Worm (Caenorhabditis elegans): ENCODE results near the gene F09F7.5.

The F09F7.5 gene

DNA sequence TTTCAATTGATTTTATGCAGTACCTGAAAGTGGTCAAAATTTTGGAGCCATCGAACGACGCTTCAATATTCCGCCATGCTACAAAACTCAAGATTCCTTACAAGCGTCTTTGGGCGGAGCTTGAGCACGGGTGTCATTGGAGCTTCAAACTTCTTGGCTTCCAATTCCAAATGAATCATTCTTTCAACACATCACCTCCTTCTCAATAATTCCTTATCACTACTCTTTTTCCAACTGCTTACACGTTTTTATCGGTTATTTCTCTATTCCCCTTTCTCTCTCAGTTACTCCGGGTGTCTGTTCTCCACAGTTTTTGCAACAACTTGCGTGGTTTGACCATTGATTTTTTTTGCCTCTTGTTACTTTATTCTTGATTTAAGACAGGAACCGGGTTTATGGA, at the start of gene F09F7.5:
TSS of gene F09F7.5 (plus strand) at position 258 of the 400 bp plus-strand sequence.
- no peak for TF ChIP-seq cog-1 (tag; optimal IDR thresholded peaks at IDR 0.05)
- TF ChIP-seq T22C8.4 (GFP tag; IDR thresholded peaks at IDR 0.05) = no peak
- TF ChIP-seq tab-1 (GFP tag; IDR thresholded peaks at IDR 0.05) = no peak

ce11 chrIII:5498973-5499372, 47.8 kb upstream of the F09F7.5 start, which contains the start of gene R02F2.9:
Gene R02F2.9, plus strand, starts transcription at chrIII:5499190.
- TF ChIP-seq flt-1 (GFP tag; IDR thresholded peaks at IDR 0.05) (0 out of 2 replicates have a peak, but pooled peaks have one; percentile 36), ztf-23 (GFP tag; IDR thresholded peaks at IDR 0.05) (no peak)

DNA sequence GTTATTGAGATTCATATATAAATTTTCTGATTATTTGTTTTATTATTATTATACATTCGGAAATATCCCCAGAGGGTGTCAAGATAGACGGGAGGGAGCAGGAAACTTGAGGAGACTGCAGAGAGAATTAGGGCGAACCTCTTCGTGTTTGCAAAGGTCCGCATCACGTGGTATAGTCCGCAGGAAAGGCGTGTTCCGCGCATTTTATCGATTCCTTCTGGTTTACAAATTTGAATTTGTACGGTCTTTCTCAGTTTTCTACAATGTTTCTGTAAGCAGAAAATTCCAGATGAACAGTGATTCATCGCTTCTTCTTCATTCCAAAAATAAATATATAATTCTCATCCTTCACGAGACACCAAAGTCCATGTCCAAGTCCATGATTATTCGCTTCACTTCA, 46.8 kb upstream of the F09F7.5 start:
- TF ChIP-seq flt-1 (GFP tag; IDR thresholded peaks at IDR 0.05) = no peak
- TF ChIP-seq ztf-23 (GFP tag; IDR thresholded peaks at IDR 0.05) = no peak
- TF ChIP-seq T22C8.4 (GFP tag; IDR thresholded peaks at IDR 0.05) = no peak; the same call in 1 of the 2 replicates
- no peak for TF ChIP-seq klf-2 (GFP tag; conservative IDR thresholded peaks at IDR 0.05)
- no peak for TF ChIP-seq ztf-29 (GFP tag; IDR thresholded peaks at IDR 0.05)
- TF ChIP-seq cog-1 (tag; optimal IDR thresholded peaks at IDR 0.05) = no peak
- TF ChIP-seq med-1 (GFP tag; optimal IDR thresholded peaks at IDR 0.05; ENCODE audit: insufficient read depth) = no peak
- no peak for TF ChIP-seq tab-1 (GFP tag; IDR thresholded peaks at IDR 0.05)
- no peak for TF ChIP-seq ref-1 (GFP tag; conservative IDR thresholded peaks at IDR 0.05)

- no peak for TF ChIP-seq ztf-29 (GFP tag; IDR thresholded peaks at IDR 0.05)
- no peak for TF ChIP-seq med-1 (GFP tag; optimal IDR thresholded peaks at IDR 0.05; ENCODE audit: insufficient read depth)
- no peak for TF ChIP-seq klf-2 (GFP tag; conservative IDR thresholded peaks at IDR 0.05)
- no peak for TF ChIP-seq T22C8.4 (GFP tag; IDR thresholded peaks at IDR 0.05)
- no peak for TF ChIP-seq flt-1 (GFP tag; IDR thresholded peaks at IDR 0.05)
- TF ChIP-seq tab-1 (GFP tag; IDR thresholded peaks at IDR 0.05) = no peak
- TF ChIP-seq ref-1 (GFP tag; conservative IDR thresholded peaks at IDR 0.05) = no peak
- no peak for TF ChIP-seq cog-1 (tag; optimal IDR thresholded peaks at IDR 0.05)
- TF ChIP-seq ztf-23 (GFP tag; IDR thresholded peaks at IDR 0.05) = no peak
Observed at ce11 chrIII:5500732-5501131, 46.1 kb upstream of the F09F7.5 start.

DNA sequence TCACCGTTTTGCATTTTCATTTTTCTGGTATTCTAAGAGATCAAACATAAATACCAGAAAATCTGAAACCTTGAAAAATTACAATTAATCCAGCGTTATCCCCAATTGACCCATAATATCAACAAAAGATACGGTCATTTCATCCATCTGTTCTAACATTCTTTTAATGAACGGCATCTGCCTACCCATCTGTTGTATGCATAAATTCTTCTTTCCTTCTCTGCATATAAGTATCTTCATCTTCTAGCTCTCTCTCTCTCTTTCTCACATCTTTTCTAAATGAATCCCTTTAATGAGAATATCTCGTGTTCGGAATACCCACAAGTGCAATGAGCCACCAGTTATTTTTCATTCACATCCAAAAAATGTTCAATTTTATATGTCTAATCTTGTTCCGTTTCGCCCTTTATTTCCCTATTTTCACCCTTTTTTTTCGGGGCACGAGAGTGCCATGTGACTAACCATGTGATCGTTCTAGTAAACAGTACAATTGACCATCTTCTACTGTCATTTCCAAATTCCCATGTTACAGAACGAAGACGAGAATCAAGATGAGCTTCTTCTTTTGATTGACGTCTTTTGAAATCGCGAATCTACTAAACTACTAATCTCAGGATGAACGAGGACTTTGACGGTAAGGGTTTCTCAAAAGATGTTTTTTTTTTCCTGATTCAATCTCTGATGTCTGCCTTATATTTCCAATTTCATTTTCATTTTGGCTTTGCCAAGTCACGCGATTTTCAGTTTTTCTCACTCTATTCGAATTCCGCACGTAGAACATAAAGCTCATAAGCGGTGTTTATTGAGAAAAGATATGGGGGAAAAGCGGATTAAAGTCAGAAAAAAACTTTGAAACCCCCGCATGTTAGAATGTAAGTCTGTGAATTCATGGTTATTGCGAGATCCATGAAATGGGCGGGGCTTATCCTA, 45.2 kb upstream of the F09F7.5 start, which contains the start of gene R02F2.1:
TSS of gene R02F2.1 (plus strand) at position 528 of the 930 bp plus-strand sequence.
- no peak for TF ChIP-seq ref-1 (GFP tag; conservative IDR thresholded peaks at IDR 0.05)
- no peak for TF ChIP-seq T22C8.4 (GFP tag; IDR thresholded peaks at IDR 0.05)
- no peak for TF ChIP-seq klf-2 (GFP tag; conservative IDR thresholded peaks at IDR 0.05)
- TF ChIP-seq med-1 (GFP tag; optimal IDR thresholded peaks at IDR 0.05; ENCODE audit: insufficient read depth) = no peak
- TF ChIP-seq ztf-23 (GFP tag; IDR thresholded peaks at IDR 0.05) = no peak
- no peak for TF ChIP-seq flt-1 (GFP tag; IDR thresholded peaks at IDR 0.05)
- no peak for TF ChIP-seq cog-1 (tag; optimal IDR thresholded peaks at IDR 0.05)
- TF ChIP-seq tab-1 (GFP tag; IDR thresholded peaks at IDR 0.05) = no peak
- no peak for TF ChIP-seq ztf-29 (GFP tag; IDR thresholded peaks at IDR 0.05)

- TF ChIP-seq ref-1 (GFP tag; conservative IDR thresholded peaks at IDR 0.05) (peak; percentile 43; the same call in 1 of the 2 replicates), klf-2 (GFP tag; conservative IDR thresholded peaks at IDR 0.05) (no peak), flt-1 (GFP tag; IDR thresholded peaks at IDR 0.05) (no peak), tab-1 (GFP tag; IDR thresholded peaks at IDR 0.05) (no peak), cog-1 (tag; optimal IDR thresholded peaks at IDR 0.05) (peak; percentile 56), ztf-29 (GFP tag; IDR thresholded peaks at IDR 0.05) (no peak)
Observed at ce11 chrIII:5502915-5503575, 43.7 kb upstream of the F09F7.5 start.

DNA sequence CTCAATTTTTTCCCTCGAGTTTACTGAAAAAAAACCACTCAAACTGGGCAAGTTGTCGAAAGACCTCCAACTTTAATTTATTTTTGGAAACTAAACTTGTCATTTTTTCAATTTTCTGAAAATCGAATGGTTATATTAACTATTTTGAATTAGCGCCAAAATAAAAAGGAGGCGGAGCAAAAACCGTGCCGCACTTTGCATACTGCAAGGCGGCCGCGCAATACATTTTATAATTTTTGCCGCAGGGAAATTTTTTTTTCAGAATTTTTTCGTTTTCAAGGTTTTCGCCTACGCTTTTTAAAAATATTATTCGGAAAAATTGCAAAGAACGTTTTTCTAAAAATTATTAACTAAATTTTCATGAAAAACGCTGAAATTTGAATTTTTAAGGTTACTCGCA, 43.1 kb upstream of the F09F7.5 start:
- no peak for TF ChIP-seq ztf-29 (GFP tag; IDR thresholded peaks at IDR 0.05)
- TF ChIP-seq klf-2 (GFP tag; conservative IDR thresholded peaks at IDR 0.05) = no peak
- TF ChIP-seq cog-1 (tag; optimal IDR thresholded peaks at IDR 0.05) = no peak
- TF ChIP-seq tab-1 (GFP tag; IDR thresholded peaks at IDR 0.05) = no peak

ce11 chrIII:5504164-5504563, 42.6 kb upstream of the F09F7.5 start:
- TF ChIP-seq med-1 (GFP tag; optimal IDR thresholded peaks at IDR 0.05; ENCODE audit: insufficient read depth) (no peak), ztf-23 (GFP tag; IDR thresholded peaks at IDR 0.05) (no peak), ztf-29 (GFP tag; IDR thresholded peaks at IDR 0.05) (no peak), cog-1 (tag; optimal IDR thresholded peaks at IDR 0.05) (no peak), tab-1 (GFP tag; IDR thresholded peaks at IDR 0.05) (no peak), T22C8.4 (GFP tag; IDR thresholded peaks at IDR 0.05) (no peak), ref-1 (GFP tag; conservative IDR thresholded peaks at IDR 0.05) (no peak), klf-2 (GFP tag; conservative IDR thresholded peaks at IDR 0.05) (no peak), flt-1 (GFP tag; IDR thresholded peaks at IDR 0.05) (0 out of 2 replicates have a peak, but pooled peaks have one; percentile 16)

- TF ChIP-seq flt-1 (GFP tag; IDR thresholded peaks at IDR 0.05) (0 out of 2 replicates have a peak, but pooled peaks have one; percentile 54), klf-2 (GFP tag; conservative IDR thresholded peaks at IDR 0.05) (no peak)
Observed at ce11 chrIII:5504725-5505473, 41.9 kb upstream of the F09F7.5 start.

Measured in whole organism, midembryonic.